Fruit fly (Drosophila melanogaster): ENCODE data around the gene CG17666.

Gene CG17666

DNA sequence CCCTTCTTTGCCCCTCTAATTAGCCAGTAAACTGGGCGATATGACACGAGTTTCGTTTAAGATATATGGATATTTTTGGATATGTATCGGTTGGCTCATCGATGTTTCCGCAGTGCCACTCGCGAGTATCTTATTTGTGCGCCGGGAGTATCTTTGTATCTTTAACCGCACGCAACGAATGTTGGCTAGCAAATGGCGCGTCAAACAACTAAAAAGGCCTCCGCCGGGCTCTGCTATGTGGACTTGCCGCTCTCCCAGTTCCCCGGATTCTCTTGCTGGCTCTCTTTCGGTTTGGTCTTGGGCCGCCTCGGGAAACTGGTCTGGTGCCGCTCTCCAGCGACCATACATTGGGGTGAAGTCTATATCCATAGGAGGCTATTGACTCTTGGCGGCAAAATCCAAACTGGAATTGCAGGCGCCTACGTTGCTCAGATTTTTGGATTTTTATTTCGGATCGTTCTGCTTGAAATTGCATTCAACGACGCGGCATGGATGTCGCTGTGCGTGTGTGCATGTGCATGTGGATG, 51.3 kb downstream of the CG17666 start:
- TF ChIP-seq CG5204 (GFP tag; optimal IDR thresholded peaks at IDR 0.05) = no peak
- TF ChIP-seq Mnt (GFP tag; optimal IDR thresholded peaks at IDR 0.05) = no peak
- no peak for TF ChIP-seq kay (GFP tag; ENCODE audit: borderline replicate concordance)
- no peak for TF ChIP-seq CG11617 (GFP tag; optimal IDR thresholded peaks at IDR 0.05)
- TF ChIP-seq tj (GFP tag; optimal IDR thresholded peaks at IDR 0.05) = no peak
- no peak for TF ChIP-seq CG12768 (GFP tag; optimal IDR thresholded peaks at IDR 0.05)
- TF ChIP-seq cic (GFP tag; optimal IDR thresholded peaks at IDR 0.05) = no peak
- no peak for TF ChIP-seq bab1 (GFP tag; optimal IDR thresholded peaks at IDR 0.05)
- TF ChIP-seq CG14711 (tag; optimal IDR thresholded peaks at IDR 0.05) = no peak
- no peak for TF ChIP-seq cnc (optimal IDR thresholded peaks at IDR 0.05)
- no peak for TF ChIP-seq Crg-1 (GFP tag; optimal IDR thresholded peaks at IDR 0.05)
- no peak for TF ChIP-seq pad (GFP tag; optimal IDR thresholded peaks at IDR 0.05)

DNA sequence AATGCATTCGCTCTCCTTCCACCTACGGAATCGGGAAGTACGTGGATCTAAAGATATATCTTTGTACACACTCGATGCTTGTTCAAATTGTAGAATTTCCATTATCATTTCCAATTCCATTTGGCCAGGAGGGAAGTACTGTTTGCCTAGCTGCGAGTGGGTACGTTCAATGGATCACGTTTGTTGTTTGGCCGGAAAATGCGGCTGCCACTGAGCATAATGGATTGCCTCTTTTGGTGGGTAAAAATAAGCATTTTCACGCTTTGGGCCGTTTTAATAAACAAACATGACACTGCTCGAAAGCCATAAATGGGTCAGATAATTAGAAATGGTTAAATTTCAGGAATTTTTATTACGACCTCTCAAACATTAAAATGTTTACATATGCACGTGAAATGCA, 52.2 kb downstream of the CG17666 start:
- no peak for TF ChIP-seq CG7045 (GFP tag; optimal IDR thresholded peaks at IDR 0.05)
